Fruit fly (Drosophila melanogaster) whole organism, embryonic: ENCODE measurements around the gene dpr18.

Experiments used
- Abd-B ChIP-seq: fragments of 200-800 bp; sonication (Bioruptor generic); optimal IDR thresholded peaks from 2 replicates; lab custom pipeline; 2018; ENCODE audit warnings: missing biosample characterization, mild to moderate bottlenecking, missing genetic modification characterization, moderate library complexity
- Antp ChIP-seq: fragments of 200-800 bp; sonication (Bioruptor generic); optimal IDR thresholded peaks from 3 replicates; lab custom pipeline; 2016; ENCODE audit warnings: missing biosample characterization, missing genetic modification characterization
- Atf-2 ChIP-seq: fragments of 200-800 bp; sonication (Bioruptor generic); optimal IDR thresholded peaks from 2 replicates; lab custom pipeline; 2016; ENCODE audit warnings: missing biosample characterization, missing genetic modification characterization
- Bdp1 ChIP-seq: fragments of 200-800 bp; sonication (Bioruptor generic); optimal IDR thresholded peaks from 3 replicates; lab custom pipeline; 2016; ENCODE audit warnings: missing biosample characterization, missing genetic modification characterization
- CG10462 ChIP-seq: fragments of 200-800 bp; sonication (Bioruptor generic); optimal IDR thresholded peaks from 2 replicates; lab custom pipeline; 2016; ENCODE audit warnings: missing biosample characterization, missing genetic modification characterization
- CG11247 ChIP-seq: fragments of 200-800 bp; sonication (Bioruptor generic); IDR thresholded peaks from 2 replicates; pipeline ENCODE4 v1.3.6; 2022; ENCODE audit warnings: missing biosample characterization, missing genetic modification characterization
- CG12104 ChIP-seq: fragments of 200-800 bp; sonication (Bioruptor generic); optimal IDR thresholded peaks from 3 replicates; lab custom pipeline; 2016; ENCODE audit warnings: missing biosample characterization, missing genetic modification characterization
- CG14014 ChIP-seq: fragments of 200-800 bp; sonication (Bioruptor generic); IDR thresholded peaks from 2 replicates; pipeline ENCODE4 v1.3.6; 2022; ENCODE audit warnings: missing biosample characterization, missing genetic modification characterization
- CG14441 ChIP-seq: fragments of 200-800 bp; sonication (Bioruptor generic); IDR thresholded peaks from 2 replicates; pipeline ENCODE4 v1.3.6; 2022; ENCODE audit warnings: missing biosample characterization, missing genetic modification characterization
- CG15073 ChIP-seq: fragments of 200-800 bp; sonication (Bioruptor generic); optimal IDR thresholded peaks from 2 replicates; lab custom pipeline; 2016; ENCODE audit warnings: missing biosample characterization, missing genetic modification characterization
- CG15269 ChIP-seq: fragments of 200-800 bp; sonication (Bioruptor generic); optimal IDR thresholded peaks from 2 replicates; lab custom pipeline; 2018; ENCODE audit warnings: missing biosample characterization, mild to moderate bottlenecking, missing genetic modification characterization, moderate library complexity
- CG15696 ChIP-seq: fragments of 200-800 bp; sonication (Bioruptor generic); optimal IDR thresholded peaks from 2 replicates; lab custom pipeline; 2019; ENCODE audit warnings: missing biosample characterization, mild to moderate bottlenecking, missing genetic modification characterization, moderate library complexity
- CG18262 ChIP-seq: fragments of 200-800 bp; optimal IDR thresholded peaks from 3 replicates; lab custom pipeline; 2019; ENCODE audit warnings: missing biosample characterization, mild to moderate bottlenecking, missing genetic modification characterization, moderate library complexity
- CG30403 ChIP-seq: fragments of 200-800 bp; sonication (Bioruptor generic); optimal IDR thresholded peaks from 3 replicates; lab custom pipeline; 2016; ENCODE audit warnings: missing biosample characterization, missing genetic modification characterization
- CG31224 ChIP-seq: fragments of 200-800 bp; sonication (Bioruptor generic); IDR thresholded peaks from 2 replicates; pipeline ENCODE4 v1.3.6; 2022; ENCODE audit warnings: missing biosample characterization, missing genetic modification characterization
- CG32532 ChIP-seq: fragments of 200-800 bp; sonication (Bioruptor generic); IDR thresholded peaks from 2 replicates; pipeline ENCODE4 v1.3.6; 2022; ENCODE audit warnings: missing biosample characterization, missing genetic modification characterization
- CG34422 ChIP-seq: fragments of 200-800 bp; sonication (Bioruptor generic); IDR thresholded peaks from 3 replicates; pipeline ENCODE4 v1.3.6; 2022; ENCODE audit warnings: missing biosample characterization, missing genetic modification characterization
- CG3726 ChIP-seq: fragments of 200-800 bp; sonication (Bioruptor generic); IDR thresholded peaks from 3 replicates; pipeline ENCODE4, ENCODE4 v1.3.6; 2022; ENCODE audit warnings: missing biosample characterization, missing genetic modification characterization
- CG7745 ChIP-seq: fragments of 200-800 bp; sonication (Bioruptor generic); optimal IDR thresholded peaks from 2 replicates; lab custom pipeline; 2018; ENCODE audit warnings: missing biosample characterization, mild to moderate bottlenecking, missing genetic modification characterization, moderate library complexity
- CG9609 ChIP-seq: fragments of 200-800 bp; sonication (Bioruptor generic); optimal IDR thresholded peaks from 3 replicates; lab custom pipeline; 2016; ENCODE audit warnings: missing biosample characterization, missing genetic modification characterization
- CG9727 ChIP-seq: fragments of 200-800 bp; sonication (Bioruptor generic); optimal IDR thresholded peaks from 3 replicates; lab custom pipeline; 2017; ENCODE audit warnings: missing biosample characterization, mild to moderate bottlenecking, missing genetic modification characterization
- CHES-1-like ChIP-seq: fragments of 200-800 bp; sonication (Bioruptor generic); optimal IDR thresholded peaks from 2 replicates; lab custom pipeline; 2016; ENCODE audit warnings: missing biosample characterization, missing genetic modification characterization
- Dll ChIP-seq: fragments of 200-800 bp; sonication (Bioruptor generic); IDR thresholded peaks from 4 replicates; pipeline ENCODE4 v1.3.6; 2022; ENCODE audit warnings: missing biosample characterization, missing genetic modification characterization; ENCODE audit not compliant: partially characterized antibody
- Drgx ChIP-seq: fragments of 200-800 bp; sonication (Bioruptor generic); IDR thresholded peaks from 2 replicates; pipeline ENCODE4 v1.3.6; 2022; ENCODE audit warnings: missing biosample characterization, missing genetic modification characterization
- Eip74EF ChIP-seq, 2 experiments: fragments of 200-800 bp in 1 of 2; fragments of >200 bp in 1 of 2; sonication (Bioruptor generic) in 1 of 2; optimal IDR thresholded peaks; 2 replicates each; lab custom pipeline; 2017 to 2019; ENCODE audit warnings: missing biosample characterization in 2 of 2, missing genetic modification characterization in 2 of 2, mild to moderate bottlenecking in 1 of 2, moderate library complexity in 1 of 2
- Gug ChIP-seq: fragments of 200-800 bp; sonication (Bioruptor generic); IDR thresholded peaks from 4 replicates; pipeline ENCODE4 v1.3.6; 2022; ENCODE audit warnings: missing biosample characterization, missing genetic modification characterization
- H15 ChIP-seq: fragments of 200-800 bp; sonication (Bioruptor generic); IDR thresholded peaks from 3 replicates; pipeline ENCODE4 v1.3.6; 2022; ENCODE audit warnings: missing biosample characterization, missing genetic modification characterization
- HLH4C ChIP-seq: fragments of 200-800 bp; sonication (Bioruptor generic); IDR thresholded peaks from 3 replicates; pipeline ENCODE4 v1.3.6; 2022; ENCODE audit warnings: missing biosample characterization, missing genetic modification characterization; ENCODE audit not compliant: partially characterized antibody
- Hand ChIP-seq: fragments of 200-800 bp; sonication (Bioruptor generic); optimal IDR thresholded peaks from 2 replicates; lab custom pipeline; 2017; ENCODE audit warnings: mild to moderate bottlenecking, missing biosample characterization, missing genetic modification reagents, missing genetic modification characterization
- Hsf ChIP-seq: fragments of 200-800 bp; sonication (Bioruptor generic); optimal IDR thresholded peaks from 3 replicates; lab custom pipeline; 2016; ENCODE audit warnings: missing biosample characterization, missing genetic modification characterization
- MTF-1 ChIP-seq: fragments of 200-800 bp; sonication (Bioruptor generic); optimal IDR thresholded peaks from 2 replicates; lab custom pipeline; 2018; ENCODE audit warnings: missing biosample characterization, mild to moderate bottlenecking, missing genetic modification characterization, borderline replicate concordance
- Mad ChIP-seq: fragments of 200-800 bp; sonication (Bioruptor generic); optimal IDR thresholded peaks from 2 replicates; lab custom pipeline; 2016; ENCODE audit warnings: missing biosample characterization, missing genetic modification characterization
- Mes4 ChIP-seq: fragments of 200-800 bp; sonication (Bioruptor generic); optimal IDR thresholded peaks from 2 replicates; lab custom pipeline; 2016; ENCODE audit warnings: missing biosample characterization, missing genetic modification characterization
- NfI ChIP-seq: fragments of 200-800 bp; sonication (Bioruptor generic); optimal IDR thresholded peaks from 3 replicates; lab custom pipeline; 2018; ENCODE audit warnings: missing biosample characterization, mild to moderate bottlenecking, missing genetic modification characterization, moderate library complexity
- Sox102F ChIP-seq: fragments of 200-800 bp; sonication (Bioruptor generic); optimal IDR thresholded peaks from 2 replicates; lab custom pipeline; 2018; ENCODE audit warnings: missing biosample characterization, mild to moderate bottlenecking, missing genetic modification characterization, moderate library complexity
- Xrp1 ChIP-seq: fragments of 200-800 bp; sonication (Bioruptor generic); IDR thresholded peaks from 2 replicates; pipeline ENCODE4 v1.3.6; 2022; ENCODE audit warnings: missing biosample characterization, missing genetic modification characterization
- br ChIP-seq: fragments of >200 bp; optimal IDR thresholded peaks from 2 replicates; lab custom pipeline; 2017
- bsh ChIP-seq, 2 experiments: fragments of 200-800 bp; sonication (Bioruptor generic); optimal IDR thresholded peaks; 2 replicates each; lab custom pipeline; 2017 to 2018; ENCODE audit warnings: mild to moderate bottlenecking in 2 of 2, missing biosample characterization in 2 of 2, missing genetic modification characterization in 2 of 2, moderate library complexity in 1 of 2
- da ChIP-seq: fragments of 200-800 bp; sonication (Bioruptor generic); optimal IDR thresholded peaks from 2 replicates; lab custom pipeline; 2016; ENCODE audit warnings: missing biosample characterization, missing genetic modification characterization
- dpn ChIP-seq, 2 experiments: fragments of 200-800 bp; sonication (Bioruptor generic); optimal IDR thresholded peaks; 3 replicates each; lab custom pipeline; 2016; ENCODE audit warnings: missing biosample characterization in 2 of 2, missing genetic modification characterization in 2 of 2
- gcm2 ChIP-seq: fragments of 200-800 bp; sonication (Bioruptor generic); optimal IDR thresholded peaks from 2 replicates; lab custom pipeline; 2016; ENCODE audit warnings: missing biosample characterization, missing genetic modification characterization
- hb ChIP-seq: fragments of 200-800 bp; sonication (Bioruptor generic); IDR thresholded peaks from 3 replicates; pipeline ENCODE4 v1.3.6; 2022; ENCODE audit warnings: missing biosample characterization, missing genetic modification characterization; ENCODE audit not compliant: partially characterized antibody
- ken ChIP-seq: fragments of 200-800 bp; sonication (Bioruptor generic); IDR thresholded peaks from 3 replicates; pipeline ENCODE4 v1.3.6; 2022; ENCODE audit warnings: missing biosample characterization, missing genetic modification characterization
- lab ChIP-seq: fragments of 200-800 bp; sonication (Bioruptor generic); optimal IDR thresholded peaks from 3 replicates; lab custom pipeline; 2017; ENCODE audit warnings: missing biosample characterization, missing genetic modification characterization, mild to moderate bottlenecking, moderate library complexity, missing genetic modification reagents
- mam ChIP-seq: fragments of 200-800 bp; sonication (Bioruptor generic); optimal IDR thresholded peaks from 3 replicates; lab custom pipeline; 2016; ENCODE audit warnings: missing biosample characterization, missing genetic modification characterization
- pho ChIP-seq: fragments of 200-800 bp; sonication (Bioruptor generic); optimal IDR thresholded peaks from 2 replicates; lab custom pipeline; 2016; ENCODE audit warnings: missing biosample characterization, missing genetic modification characterization
- so ChIP-seq: fragments of 200-800 bp; sonication (Bioruptor generic); IDR thresholded peaks from 3 replicates; pipeline ENCODE4 v1.3.6; 2022; ENCODE audit warnings: missing biosample characterization, missing genetic modification characterization
- ssp ChIP-seq: fragments of 200-800 bp; sonication (Bioruptor generic); IDR thresholded peaks from 2 replicates; pipeline ENCODE4 v1.3.6; 2022; ENCODE audit warnings: missing biosample characterization, missing genetic modification characterization
- toy ChIP-seq: fragments of 200-800 bp; sonication (Bioruptor generic); IDR thresholded peaks from 2 replicates; pipeline ENCODE4 v1.3.6; 2022; ENCODE audit warnings: missing biosample characterization, missing genetic modification characterization
- trh ChIP-seq: fragments of 200-800 bp; sonication (Bioruptor generic); optimal IDR thresholded peaks from 2 replicates; lab custom pipeline; 2016; ENCODE audit warnings: missing biosample characterization, missing genetic modification characterization
- usp ChIP-seq: fragments of >200 bp; optimal IDR thresholded peaks from 2 replicates; lab custom pipeline; 2017; ENCODE audit warnings: missing biosample characterization, missing genetic modification characterization

dpr18 gene

dm6 chrX:16103482-16103881, 39.9 kb downstream of the dpr18 start (continued):
- no peak for TF ChIP-seq Hand
- TF ChIP-seq CG7745, result no peak
- peak; percentile 1 for TF ChIP-seq Mes4 (GFP tag; lab: Kevin White, UChicago)
- TF ChIP-seq usp (GFP tag; lab: Kevin White, UChicago), result no peak
- TF ChIP-seq CG31224 (GFP tag; lab: Robert Waterston, UW), result peak; percentile 24; the same call in 1 of the 2 replicates
- TF ChIP-seq so, result peak; percentile 52; the same call in 1 of the 3 replicates
- TF ChIP-seq Hsf, result peak; percentile 19
- TF ChIP-seq Gug (GFP tag; lab: Robert Waterston, UW), result peak; percentile 25; the same call in 1 of the 4 replicates
- peak; percentile 38; the same call in 1 of the 2 replicates for TF ChIP-seq CG11247 (GFP tag; lab: Robert Waterston, UW)
- 0 out of 3 replicates have a peak, but pooled peaks have one; percentile 39 for TF ChIP-seq CG3726 (GFP tag; lab: Robert Waterston, UW)
- no peak for TF ChIP-seq HLH4C
- no peak for TF ChIP-seq Dll (GFP tag; lab: Robert Waterston, UW)
- no peak for TF ChIP-seq MTF-1 (GFP tag; lab: Kevin White, UChicago)
- TF ChIP-seq gcm2 (GFP tag; lab: Kevin White, UChicago), result peak; percentile 6
- TF ChIP-seq H15, result peak; percentile 59; the same call in 1 of the 3 replicates
- TF ChIP-seq CG14441 (GFP tag; lab: Robert Waterston, UW), result peak; percentile 56
- no peak for TF ChIP-seq Mad (GFP tag; lab: Kevin White, UChicago)
- TF ChIP-seq CHES-1-like, result no peak
- no peak for TF ChIP-seq NfI
- TF ChIP-seq CG32532 (GFP tag; lab: Robert Waterston, UW), result peak; percentile 59; the same call in 1 of the 2 replicates
- TF ChIP-seq trh (GFP tag; lab: Kevin White, UChicago), result no peak
- TF ChIP-seq CG15073 (GFP tag; lab: Kevin White, UChicago), result no peak
- 0 out of 3 replicates have a peak, but pooled peaks have one; percentile 46 for TF ChIP-seq ken (GFP tag; lab: Robert Waterston, UW)
- peak; percentile 78 for TF ChIP-seq Xrp1 (GFP tag; lab: Robert Waterston, UW)
- peak; percentile 52 for TF ChIP-seq mam (GFP tag; lab: Kevin White, UChicago)
- peak; percentile 32 for TF ChIP-seq lab (GFP tag; lab: Kevin White, UChicago)
- TF ChIP-seq Atf-2 (GFP tag; lab: Kevin White, UChicago), result peak; percentile 11
- peak; percentile 23 for TF ChIP-seq CG15269 (tag; lab: Kevin White, UChicago)
- TF ChIP-seq Abd-B (GFP tag; lab: Kevin White, UChicago), result peak; percentile 23
- no peak for TF ChIP-seq CG12104 (GFP tag; lab: Kevin White, UChicago)
- peak; percentile 34 to 39 for TF ChIP-seq dpn (GFP tag; optimal IDR thresholded peaks at IDR 0.05; lab: Kevin White, UChicago)
- no peak for TF ChIP-seq hb (GFP tag; lab: Robert Waterston, UW)
- 0 out of 3 replicates have a peak, but pooled peaks have one; percentile 62 for TF ChIP-seq CG34422
- TF ChIP-seq Sox102F (GFP tag; lab: Kevin White, UChicago), result peak; percentile 59
- no peak for TF ChIP-seq Bdp1
- TF ChIP-seq br (lab: Kevin White, UChicago), result no peak
- 0 out of 2 replicates have a peak, but pooled peaks have one; percentile 22 for TF ChIP-seq Drgx (GFP tag; lab: Robert Waterston, UW)
- peak in 1 of 2 experiments; percentile 42 for TF ChIP-seq bsh (GFP tag; optimal IDR thresholded peaks at IDR 0.05; lab: Kevin White, UChicago)
- TF ChIP-seq ssp, result peak; percentile 34; the same call in 1 of the 2 replicates
- TF ChIP-seq Eip74EF (GFP tag; optimal IDR thresholded peaks at IDR 0.05; lab: Kevin White, UChicago), result no peak
- TF ChIP-seq toy (GFP tag; lab: Robert Waterston, UW), result no peak
- no peak for TF ChIP-seq da (GFP tag; lab: Kevin White, UChicago)
- peak; percentile 52 for TF ChIP-seq CG30403
- peak; percentile 56 for TF ChIP-seq CG9727 (GFP tag; lab: Kevin White, UChicago)
- TF ChIP-seq CG14014, result no peak
- peak; percentile 22 for TF ChIP-seq CG9609
- no peak for TF ChIP-seq CG15696 (tag; lab: Kevin White, UChicago)
- peak; percentile 12 for TF ChIP-seq CG10462 (GFP tag; lab: Kevin White, UChicago)
- TF ChIP-seq Antp, result peak; percentile 24
- no peak for TF ChIP-seq pho (GFP tag; lab: Kevin White, UChicago)
- TF ChIP-seq CG18262 (tag; lab: Kevin White, UChicago), result no peak
